Worm (Caenorhabditis elegans) whole organism, L4 larva: Measurements from ENCODE around the gene F26F12.2.

Experiments used
- D1046.2 ChIP-seq: fragments of 200-800 bp; sonication (Bioruptor generic); IDR thresholded peaks from 2 replicates; pipeline ENCODE4 v1.3.6; 2022; ENCODE audit warnings: missing genetic modification characterization, missing compliant biosample characterization
- F10B5.3 ChIP-seq: sonication (generic microtip); optimal IDR thresholded peaks from 2 replicates; lab custom pipeline; 2016; ENCODE audit warnings: mild to moderate bottlenecking, missing genetic modification characterization, missing compliant biosample characterization
- F44E2.7 ChIP-seq: fragments of 200-800 bp; sonication (Bioruptor generic); IDR thresholded peaks from 2 replicates; pipeline ENCODE4 v2.1.2; 2022; ENCODE audit warnings: missing genetic modification characterization, missing compliant biosample characterization
- T20F7.1 ChIP-seq: fragments of 200-800 bp; sonication (Bioruptor generic); optimal IDR thresholded peaks from 2 replicates; lab custom pipeline; 2018; ENCODE audit warnings: mild to moderate bottlenecking, missing genetic modification characterization, missing compliant biosample characterization
- Y48G9A.11 ChIP-seq: fragments of 200-800 bp; sonication (Bioruptor generic); IDR thresholded peaks from 2 replicates; pipeline ENCODE4 v1.3.6; 2022; ENCODE audit warnings: missing genetic modification reagents, missing genetic modification characterization, missing compliant biosample characterization
- Y75B8A.6 ChIP-seq: fragments of 200-800 bp; sonication (Bioruptor generic); IDR thresholded peaks from 2 replicates; pipeline ENCODE4 v1.3.6; 2022; ENCODE audit warnings: missing genetic modification reagents, missing genetic modification characterization, missing compliant biosample characterization
- aly-2 ChIP-seq: sonication (generic microtip); optimal IDR thresholded peaks from 2 replicates; lab custom pipeline; 2018; ENCODE audit warnings: missing biosample characterization, missing genetic modification characterization
- ama-1 ChIP-seq: fragments of 150-350 bp; optimal IDR thresholded peaks from 2 replicates; lab custom pipeline; 2014; ENCODE audit warnings: inconsistent platforms, mixed read lengths
- ceh-20 ChIP-seq: fragments of 200-800 bp; sonication (Bioruptor generic); IDR thresholded peaks from 2 replicates; pipeline ENCODE4 v1.3.6; 2022; ENCODE audit warnings: missing genetic modification reagents, missing genetic modification characterization, missing compliant biosample characterization
- ceh-32 ChIP-seq: sonication (generic microtip); optimal IDR thresholded peaks from 2 replicates; lab custom pipeline; 2016; ENCODE audit warnings: mild to moderate bottlenecking, missing genetic modification characterization, missing compliant biosample characterization; ENCODE audit not compliant: poor library complexity
- ceh-44 ChIP-seq: fragments of 200-800 bp; sonication (Bioruptor generic); IDR thresholded peaks from 2 replicates; pipeline ENCODE4 v1.3.6; 2022; ENCODE audit warnings: missing genetic modification reagents, missing genetic modification characterization, missing compliant biosample characterization
- ceh-82 ChIP-seq: sonication (generic microtip); optimal IDR thresholded peaks from 2 replicates; lab custom pipeline; 2017; ENCODE audit warnings: missing biosample characterization, missing genetic modification characterization
- cey-2 ChIP-seq: sonication (generic microtip); optimal IDR thresholded peaks from 3 replicates; lab custom pipeline; 2017; ENCODE audit warnings: missing genetic modification characterization, mild to moderate bottlenecking, missing compliant biosample characterization, antibody characterized with exemption, borderline replicate concordance; ENCODE audit not compliant: insufficient read depth
- daf-12 ChIP-seq: fragments of 150-350 bp; optimal IDR thresholded peaks from 2 replicates; lab custom pipeline; 2014; ENCODE audit warnings: missing biosample characterization, missing genetic modification reagents, missing genetic modification characterization
- daf-19 ChIP-seq: fragments of 200-800 bp; sonication (Bioruptor generic); conservative IDR thresholded peaks from 2 replicates; pipeline ENCODE4 v1.3.6; 2022; ENCODE audit warnings: missing genetic modification characterization, missing compliant biosample characterization
- dpl-1 ChIP-seq: fragments of 150-350 bp; optimal IDR thresholded peaks from 2 replicates; lab custom pipeline; 2014; ENCODE audit warnings: missing biosample characterization, missing genetic modification reagents, missing genetic modification characterization
- duxl-1 ChIP-seq: sonication (generic microtip); optimal IDR thresholded peaks from 2 replicates; lab custom pipeline; 2016; ENCODE audit warnings: mild to moderate bottlenecking, missing genetic modification characterization, moderate library complexity, missing compliant biosample characterization; ENCODE audit not compliant: poor library complexity
- egl-27 ChIP-seq: sonication (generic microtip); optimal IDR thresholded peaks from 3 replicates; lab custom pipeline; 2017; ENCODE audit warnings: missing biosample characterization, missing genetic modification reagents, missing genetic modification characterization
- fos-1 ChIP-seq: fragments of 150-350 bp; optimal IDR thresholded peaks from 2 replicates; lab custom pipeline; 2014; ENCODE audit warnings: missing biosample characterization, missing genetic modification characterization
- hlh-11 ChIP-seq: fragments of 200-800 bp; sonication (Bioruptor generic); optimal IDR thresholded peaks from 2 replicates; lab custom pipeline; 2018; ENCODE audit warnings: mild to moderate bottlenecking, missing genetic modification characterization, missing compliant biosample characterization
- hlh-30 ChIP-seq: sonication (generic microtip); optimal IDR thresholded peaks from 2 replicates; lab custom pipeline; 2017; ENCODE audit warnings: antibody characterized with exemption, mild to moderate bottlenecking, missing genetic modification characterization, missing compliant biosample characterization; ENCODE audit not compliant: insufficient read depth
- hmg-1.1 ChIP-seq: fragments of 200-800 bp; sonication (Bioruptor generic); IDR thresholded peaks from 2 replicates; pipeline ENCODE4 v1.3.6; 2022; ENCODE audit warnings: missing genetic modification reagents, missing genetic modification characterization, missing compliant biosample characterization
- lin-13 ChIP-seq: fragments of 150-350 bp; optimal IDR thresholded peaks from 2 replicates; lab custom pipeline; 2014; ENCODE audit warnings: missing biosample characterization, missing genetic modification reagents, missing genetic modification characterization
- lin-15B ChIP-seq: fragments of 150-350 bp; sonication (generic microtip); optimal IDR thresholded peaks from 3 replicates; lab custom pipeline; 2014; ENCODE audit warnings: missing biosample characterization, missing genetic modification characterization
- lin-38 ChIP-seq: fragments of 200-800 bp; sonication (Bioruptor generic); IDR thresholded peaks from 2 replicates; pipeline ENCODE4 v1.3.6; 2022; ENCODE audit warnings: missing genetic modification reagents, missing genetic modification characterization, missing compliant biosample characterization
- lsy-2 ChIP-seq, 2 experiments: fragments of 150-350 bp in 1 of 2; sonication (generic microtip) in 1 of 2; optimal IDR thresholded peaks; 2 replicates each; lab custom pipeline; 2014 to 2017; ENCODE audit warnings: missing biosample characterization in 2 of 2, missing genetic modification characterization in 2 of 2
- mdt-29 ChIP-seq: fragments of 200-800 bp; sonication (Bioruptor generic); IDR thresholded peaks from 2 replicates; pipeline ENCODE4 v1.3.6; 2022; ENCODE audit warnings: missing genetic modification reagents, missing genetic modification characterization, missing compliant biosample characterization
- mep-1 ChIP-seq: fragments of 150-350 bp; sonication (generic microtip); optimal IDR thresholded peaks from 3 replicates; lab custom pipeline; 2014; ENCODE audit warnings: missing biosample characterization, missing genetic modification characterization
- mes-2 ChIP-seq: sonication (generic microtip); optimal IDR thresholded peaks from 2 replicates; lab custom pipeline; 2016; ENCODE audit warnings: missing genotype, mild to moderate bottlenecking, missing genetic modification characterization, missing compliant biosample characterization; ENCODE audit not compliant: poor library complexity, severe bottlenecking
- nhr-102 ChIP-seq: sonication (generic microtip); optimal IDR thresholded peaks from 2 replicates; lab custom pipeline; 2016; ENCODE audit warnings: mild to moderate bottlenecking, missing genetic modification characterization, moderate library complexity, missing compliant biosample characterization
- nhr-111 ChIP-seq: fragments of 200-800 bp; sonication (Bioruptor generic); optimal IDR thresholded peaks from 2 replicates; lab custom pipeline; 2018; ENCODE audit warnings: mild to moderate bottlenecking, missing genetic modification characterization, missing compliant biosample characterization
- nhr-25 ChIP-seq: sonication (generic microtip); optimal IDR thresholded peaks from 2 replicates; lab custom pipeline; 2017; ENCODE audit warnings: missing genetic modification characterization, mild to moderate bottlenecking, missing compliant biosample characterization, antibody characterized with exemption, moderate library complexity, borderline replicate concordance; ENCODE audit not compliant: insufficient read depth
- nhr-28 ChIP-seq: fragments of 150-350 bp; optimal IDR thresholded peaks from 2 replicates; lab custom pipeline; 2014; ENCODE audit warnings: missing biosample characterization, missing genetic modification characterization
- nhr-48 ChIP-seq: sonication (generic microtip); optimal IDR thresholded peaks from 2 replicates; lab custom pipeline; 2016; ENCODE audit warnings: mild to moderate bottlenecking, missing genetic modification characterization, missing compliant biosample characterization
- nhr-6 ChIP-seq: fragments of 150-350 bp; optimal IDR thresholded peaks from 2 replicates; lab custom pipeline; 2014; ENCODE audit warnings: missing biosample characterization, missing genetic modification characterization
- nhr-76 ChIP-seq: fragments of 150-350 bp; optimal IDR thresholded peaks from 2 replicates; lab custom pipeline; 2014; ENCODE audit warnings: missing biosample characterization, missing genetic modification characterization
- nhr-77 ChIP-seq: fragments of 150-350 bp; optimal IDR thresholded peaks from 2 replicates; lab custom pipeline; 2014; ENCODE audit warnings: missing biosample characterization, missing genetic modification characterization
- rbr-2 ChIP-seq: sonication (generic microtip); optimal IDR thresholded peaks from 2 replicates; lab custom pipeline; 2016; ENCODE audit warnings: missing genotype, missing genetic modification characterization, missing compliant biosample characterization
- saeg-2 ChIP-seq: fragments of 200-800 bp; sonication (Bioruptor generic); IDR thresholded peaks from 2 replicates; pipeline ENCODE4 v1.3.6; 2022; ENCODE audit warnings: missing genetic modification reagents, missing genetic modification characterization, missing compliant biosample characterization
- snpc-1.2 ChIP-seq: fragments of 200-800 bp; sonication (Bioruptor generic); IDR thresholded peaks from 2 replicates; pipeline ENCODE4 v1.3.6; 2022; ENCODE audit warnings: missing genetic modification reagents, missing genetic modification characterization, missing compliant biosample characterization
- spr-3 ChIP-seq: fragments of 200-800 bp; sonication (Bioruptor generic); optimal IDR thresholded peaks from 2 replicates; lab custom pipeline; 2018; ENCODE audit warnings: mild to moderate bottlenecking, missing genetic modification characterization, missing compliant biosample characterization
- tra-1 ChIP-seq: fragments of 200-800 bp; sonication (Bioruptor generic); IDR thresholded peaks from 2 replicates; pipeline ENCODE4 v1.3.6; 2022; ENCODE audit warnings: missing genetic modification reagents, missing genetic modification characterization, missing compliant biosample characterization
- unc-130 ChIP-seq: sonication (generic microtip); optimal IDR thresholded peaks from 2 replicates; lab custom pipeline; 2016; ENCODE audit warnings: missing genetic modification reagents, missing genetic modification characterization, missing compliant biosample characterization
- vab-7 ChIP-seq: fragments of 200-800 bp; sonication (Bioruptor generic); IDR thresholded peaks from 2 replicates; pipeline ENCODE4 v1.3.6; 2022; ENCODE audit warnings: missing genetic modification reagents, missing genetic modification characterization, missing compliant biosample characterization
- zag-1 ChIP-seq: fragments of 150-350 bp; optimal IDR thresholded peaks from 2 replicates; lab custom pipeline; 2014; ENCODE audit warnings: missing biosample characterization, missing genetic modification characterization
- zfp-2 ChIP-seq: sonication (generic microtip); optimal IDR thresholded peaks from 2 replicates; lab custom pipeline; 2016; ENCODE audit warnings: mild to moderate bottlenecking, missing genetic modification characterization, missing compliant biosample characterization
- zfp-3 ChIP-seq: fragments of 200-800 bp; sonication (Bioruptor generic); conservative IDR thresholded peaks from 2 replicates; pipeline ENCODE4 v1.3.6; 2022; ENCODE audit warnings: missing genetic modification reagents, missing genetic modification characterization, missing compliant biosample characterization
- zip-11 ChIP-seq: fragments of 200-800 bp; sonication (Bioruptor generic); IDR thresholded peaks from 2 replicates; pipeline ENCODE4 v1.3.6; 2022; ENCODE audit warnings: missing genetic modification characterization, missing compliant biosample characterization
- zip-2 ChIP-seq: fragments of 150-350 bp; optimal IDR thresholded peaks from 2 replicates; lab custom pipeline; 2014; ENCODE audit warnings: missing biosample characterization, missing genetic modification characterization
- ztf-7 ChIP-seq: fragments of 150-350 bp; optimal IDR thresholded peaks from 2 replicates; lab custom pipeline; 2014; ENCODE audit warnings: missing biosample characterization, missing genetic modification characterization

F26F12.2 gene

ce11 chrV:5838576-5839366, at the start of gene F26F12.2 (continued):
- TF ChIP-seq nhr-111 (GFP tag; lab: Kevin White, UChicago) (no peak), daf-12 (tag; lab: Kevin White, UChicago) (no peak), dpl-1 (no peak), nhr-102 (tag; lab: Kevin White, UChicago) (peak; percentile 6), nhr-77 (no peak), zip-11 (GFP tag; lab: Robert Waterston, UW) (no peak), zfp-3 (GFP tag; lab: Robert Waterston, UW) (no peak), lin-15B (tag; lab: Kevin White, UChicago) (no peak), mes-2 (tag; lab: Kevin White, UChicago) (no peak), aly-2 (no peak), ceh-82 (no peak), snpc-1.2 (GFP tag; lab: Robert Waterston, UW) (peak; percentile 5; the same call in 1 of the 2 replicates), vab-7 (no peak), egl-27 (tag; lab: Kevin White, UChicago) (no peak), nhr-76 (tag; lab: Kevin White, UChicago) (no peak), F44E2.7 (GFP tag; lab: Robert Waterston, UW) (no peak), mdt-29 (GFP tag; lab: Robert Waterston, UW) (no peak), Y75B8A.6 (GFP tag; lab: Robert Waterston, UW) (no peak), ztf-7 (no peak), nhr-6 (tag; lab: Kevin White, UChicago) (no peak), duxl-1 (no peak), Y48G9A.11 (GFP tag; lab: Robert Waterston, UW) (no peak), saeg-2 (GFP tag; lab: Robert Waterston, UW) (no peak), unc-130 (GFP tag; lab: Kevin White, UChicago) (no peak), hlh-11 (tag; lab: Kevin White, UChicago) (no peak), D1046.2 (GFP tag; lab: Robert Waterston, UW) (no peak), spr-3 (GFP tag; lab: Kevin White, UChicago) (no peak), nhr-48 (tag; lab: Kevin White, UChicago) (no peak), zag-1 (tag; lab: Kevin White, UChicago) (no peak), rbr-2 (tag; lab: Kevin White, UChicago) (no peak), lin-38 (GFP tag; lab: Robert Waterston, UW) (0 out of 2 replicates have a peak, but pooled peaks have one; percentile 17), fos-1 (tag; lab: Kevin White, UChicago) (no peak), nhr-28 (tag; lab: Kevin White, UChicago) (no peak), lsy-2 (tag; optimal IDR thresholded peaks at IDR 0.05; lab: Kevin White, UChicago) (no peak), zip-2 (no peak), T20F7.1 (GFP tag; lab: Kevin White, UChicago) (no peak), ceh-32 (tag; lab: Kevin White, UChicago) (no peak), ceh-20 (GFP tag; lab: Robert Waterston, UW) (no peak), nhr-25 (peak; percentile 59), zfp-2 (tag; lab: Kevin White, UChicago) (no peak), ama-1 (lab: Kevin White, UChicago) (peak; percentile 79), hmg-1.1 (peak; percentile 39; the same call in 1 of the 2 replicates), F10B5.3 (tag; lab: Kevin White, UChicago) (no peak), hlh-30 (tag; lab: Kevin White, UChicago) (peak; percentile 26), tra-1 (GFP tag; lab: Robert Waterston, UW) (no peak), mep-1 (tag; lab: Kevin White, UChicago) (peak; percentile 39), ceh-44 (GFP tag; lab: Robert Waterston, UW) (no peak), cey-2 (tag; lab: Kevin White, UChicago) (no peak), daf-19 (GFP tag; lab: Robert Waterston, UW) (no peak), lin-13 (GFP tag; lab: Kevin White, UChicago) (no peak)
